Worm (Caenorhabditis elegans): ENCODE results near the gene srh-63.

The srh-63 gene

ce11 chrIV:14534967-14535366 is 11.3 kb downstream of the srh-63 start, which contains the start of gene T27E7.4:
Gene T27E7.4 (minus strand): TSS chrIV:14535067.
- TF ChIP-seq attf-5 (GFP tag; optimal IDR thresholded peaks at IDR 0.05), result no peak
- TF ChIP-seq xnd-1 (tag; optimal IDR thresholded peaks at IDR 0.05), result no peak
- TF ChIP-seq C06A6.2 (GFP tag; conservative IDR thresholded peaks at IDR 0.05), result no peak
- no peak for TF ChIP-seq nfyb-1 (GFP tag; IDR thresholded peaks at IDR 0.05)
- TF ChIP-seq rcor-1 (GFP tag; IDR thresholded peaks at IDR 0.05), result no peak
- TF ChIP-seq ztf-28 (GFP tag; IDR thresholded peaks at IDR 0.05), result no peak
- no peak for TF ChIP-seq attf-3 (GFP tag; conservative IDR thresholded peaks at IDR 0.05)
- no peak for TF ChIP-seq ztf-3 (GFP tag; optimal IDR thresholded peaks at IDR 0.05)
- no peak for TF ChIP-seq nhr-179 (tag; optimal IDR thresholded peaks at IDR 0.05)
- TF ChIP-seq nhr-80 (tag; optimal IDR thresholded peaks at IDR 0.05), result no peak
- TF ChIP-seq T07F8.4 (tag; optimal IDR thresholded peaks at IDR 0.05), result no peak
- no peak for TF ChIP-seq ccch-3 (GFP tag; optimal IDR thresholded peaks at IDR 0.05)

- TF ChIP-seq somi-1 (GFP tag; optimal IDR thresholded peaks at IDR 0.05) (no peak), efl-1 (GFP tag; optimal IDR thresholded peaks at IDR 0.05) (no peak), pha-4 (tag; optimal IDR thresholded peaks at IDR 0.05) (no peak), tlf-1 (GFP tag; optimal IDR thresholded peaks at IDR 0.05) (no peak), fkh-3 (tag; optimal IDR thresholded peaks at IDR 0.05) (no peak), snpc-3.4 (tag; optimal IDR thresholded peaks at IDR 0.05) (no peak), aptf-3 (GFP tag; IDR thresholded peaks at IDR 0.05) (no peak), Y53F4B.3 (GFP tag; IDR thresholded peaks at IDR 0.05) (no peak), ztf-18 (tag; optimal IDR thresholded peaks at IDR 0.05) (no peak), B0336.3 (GFP tag; IDR thresholded peaks at IDR 0.05) (no peak), tbp1 (GFP tag; optimal IDR thresholded peaks at IDR 0.05) (no peak), ama-1 (optimal IDR thresholded peaks at IDR 0.05) (no peak), ama-1 (GFP tag; optimal IDR thresholded peaks at IDR 0.05) (no peak)
Measured at ce11 chrIV:14536911-14537310, 13.2 kb downstream of the srh-63 start, which contains the start of gene T27E7.5. Gene T27E7.5 (plus strand): TSS chrIV:14537163.

- TF ChIP-seq dox-1 (GFP tag; IDR thresholded peaks at IDR 0.05) (no peak), pbrm-1 (GFP tag; IDR thresholded peaks at IDR 0.05) (no peak), D2030.7 (GFP tag; IDR thresholded peaks at IDR 0.05) (no peak), nfyb-1 (GFP tag; IDR thresholded peaks at IDR 0.05) (no peak), ztf-25 (GFP tag; IDR thresholded peaks at IDR 0.05) (no peak), C06A6.2 (GFP tag; conservative IDR thresholded peaks at IDR 0.05) (no peak), Y56A3A.18 (GFP tag; IDR thresholded peaks at IDR 0.05) (no peak), pha-4 (tag; optimal IDR thresholded peaks at IDR 0.05) (no peak)
Measured at ce11 chrIV:14542517-14542916, 18.8 kb downstream of the srh-63 start, which contains the start of gene pals-29. Gene pals-29 (minus strand): TSS chrIV:14542617.

- TF ChIP-seq ceh-100 (GFP tag; IDR thresholded peaks at IDR 0.05), result no peak
- no peak for TF ChIP-seq lin-35 (GFP tag; optimal IDR thresholded peaks at IDR 0.05)
- TF ChIP-seq F57A8.1 (GFP tag; optimal IDR thresholded peaks at IDR 0.05), result no peak
- TF ChIP-seq F39B2.1 (GFP tag; IDR thresholded peaks at IDR 0.05), result no peak
- no peak for TF ChIP-seq tbx-9 (tag; optimal IDR thresholded peaks at IDR 0.05; ENCODE audit: borderline replicate concordance)
- no peak for TF ChIP-seq let-607 (tag; optimal IDR thresholded peaks at IDR 0.05)
- no peak for TF ChIP-seq Y53F4B.3 (GFP tag; IDR thresholded peaks at IDR 0.05)
- no peak for TF ChIP-seq bed-2 (GFP tag; IDR thresholded peaks at IDR 0.05)
- TF ChIP-seq zim-3 (tag; optimal IDR thresholded peaks at IDR 0.05), result no peak
- no peak for TF ChIP-seq aptf-2 (GFP tag; conservative IDR thresholded peaks at IDR 0.05)
- no peak for TF ChIP-seq lin-54 (GFP tag; optimal IDR thresholded peaks at IDR 0.05)
- TF ChIP-seq pbrm-1 (GFP tag; IDR thresholded peaks at IDR 0.05), result no peak
- TF ChIP-seq cebp-1 (GFP tag; IDR thresholded peaks at IDR 0.05), result no peak
- no peak for TF ChIP-seq cebp-1 (tag; optimal IDR thresholded peaks at IDR 0.05)
- no peak for TF ChIP-seq ama-1 (optimal IDR thresholded peaks at IDR 0.05)
- TF ChIP-seq ama-1 (GFP tag; optimal IDR thresholded peaks at IDR 0.05), result no peak
- no peak for TF ChIP-seq lin-26 (GFP tag; IDR thresholded peaks at IDR 0.05)
Measured at ce11 chrIV:14547292-14547691, 23.6 kb downstream of the srh-63 start.

All from whole organism, young adult.